Fruit fly (Drosophila melanogaster) whole organism, wandering third instar larva: ENCODE data around the gene CG13917.
A peak's percentile ranks its signal among the peaks of the same experiment; 100 is the strongest.

Experiments
- Myc ChIP-seq: fragments of >200 bp; optimal IDR thresholded peaks from 2 replicates; lab custom pipeline; 2017
- br ChIP-seq: fragments of 200-800 bp; sonication (Bioruptor generic); optimal IDR thresholded peaks from 2 replicates; lab custom pipeline; 2016; ENCODE audit warnings: missing biosample characterization, missing genetic modification characterization
- h ChIP-seq: fragments of 200-800 bp; sonication (Bioruptor generic); optimal IDR thresholded peaks from 3 replicates; lab custom pipeline; 2016; ENCODE audit warnings: missing biosample characterization, mild to moderate bottlenecking, missing genetic modification characterization
- psq ChIP-seq: fragments of 200-800 bp; sonication (Bioruptor generic); optimal IDR thresholded peaks from 3 replicates; lab custom pipeline; 2017; ENCODE audit warnings: missing biosample characterization, mild to moderate bottlenecking, missing genetic modification characterization, moderate library complexity

- TF ChIP-seq h (GFP tag; lab: Kevin White, UChicago) (no peak), Myc (lab: Kevin White, UChicago) (no peak), psq (GFP tag; lab: Kevin White, UChicago) (peak; percentile 88), br (GFP tag; lab: Kevin White, UChicago) (no peak)
These were observed 6.6 kb upstream of the CG13917 start for dm6 chr3L:1569966-1570276.
